Fruit fly (Drosophila melanogaster) whole organism, embryonic: ENCODE measurements around the gene CG3918.

Experiments used
- Atf6 ChIP-seq: fragments of 200-800 bp; sonication (Bioruptor generic); IDR thresholded peaks from 2 replicates; pipeline ENCODE4 v1.3.6; 2022; ENCODE audit warnings: missing biosample characterization, missing genetic modification characterization
- Bteb2 ChIP-seq: fragments of 200-800 bp; sonication (Bioruptor generic); optimal IDR thresholded peaks from 2 replicates; lab custom pipeline; 2016; ENCODE audit warnings: missing biosample characterization, missing genetic modification characterization
- CG10147 ChIP-seq: fragments of 200-800 bp; sonication (Bioruptor generic); optimal IDR thresholded peaks from 2 replicates; lab custom pipeline; 2019; ENCODE audit warnings: missing biosample characterization, mild to moderate bottlenecking, missing genetic modification characterization, moderate library complexity
- CG11456 ChIP-seq: fragments of 200-800 bp; sonication (Bioruptor generic); IDR thresholded peaks from 3 replicates; pipeline ENCODE4 v1.3.6; 2022; ENCODE audit warnings: missing biosample characterization, missing genetic modification characterization
- CG14667 ChIP-seq: fragments of 200-800 bp; sonication (Bioruptor generic); IDR thresholded peaks from 2 replicates; pipeline ENCODE4 v1.3.6; 2022; ENCODE audit warnings: missing biosample characterization, missing genetic modification characterization
- CG14860 ChIP-seq: fragments of 200-800 bp; sonication (Bioruptor generic); IDR thresholded peaks from 3 replicates; pipeline ENCODE4 v1.3.6; 2022; ENCODE audit warnings: missing biosample characterization, missing genetic modification characterization; ENCODE audit not compliant: partially characterized antibody
- CG15696 ChIP-seq: fragments of 200-800 bp; sonication (Bioruptor generic); optimal IDR thresholded peaks from 2 replicates; lab custom pipeline; 2019; ENCODE audit warnings: missing biosample characterization, mild to moderate bottlenecking, missing genetic modification characterization, moderate library complexity
- CG17186 ChIP-seq: fragments of 200-800 bp; sonication (Bioruptor generic); optimal IDR thresholded peaks from 3 replicates; lab custom pipeline; 2017; ENCODE audit warnings: missing biosample characterization, missing genetic modification reagents, missing genetic modification characterization
- CG18764 ChIP-seq: fragments of 200-800 bp; sonication (Bioruptor generic); optimal IDR thresholded peaks from 3 replicates; lab custom pipeline; 2016; ENCODE audit warnings: missing biosample characterization, missing genetic modification characterization
- CG30403 ChIP-seq: fragments of 200-800 bp; sonication (Bioruptor generic); optimal IDR thresholded peaks from 3 replicates; lab custom pipeline; 2016; ENCODE audit warnings: missing biosample characterization, missing genetic modification characterization
- CG32772 ChIP-seq: fragments of 200-800 bp; sonication (Bioruptor generic); IDR thresholded peaks from 2 replicates; pipeline ENCODE4 v1.3.6; 2022; ENCODE audit warnings: missing biosample characterization, missing genetic modification characterization
- CG4617 ChIP-seq: fragments of 200-800 bp; sonication (Bioruptor generic); optimal IDR thresholded peaks from 3 replicates; lab custom pipeline; 2016; ENCODE audit warnings: missing biosample characterization, missing genetic modification characterization, borderline replicate concordance
- CG6854 ChIP-seq: fragments of 200-800 bp; sonication (Bioruptor generic); optimal IDR thresholded peaks from 3 replicates; lab custom pipeline; 2017; ENCODE audit warnings: missing biosample characterization, mild to moderate bottlenecking, missing genetic modification characterization
- CG7963 ChIP-seq: fragments of 200-800 bp; sonication (Bioruptor generic); IDR thresholded peaks from 3 replicates; pipeline ENCODE4 v1.3.6; 2022; ENCODE audit warnings: missing biosample characterization, missing genetic modification characterization; ENCODE audit not compliant: partially characterized antibody
- CG8281 ChIP-seq: fragments of 200-800 bp; sonication (Bioruptor generic); optimal IDR thresholded peaks from 2 replicates; lab custom pipeline; 2018; ENCODE audit warnings: missing biosample characterization, mild to moderate bottlenecking, missing genetic modification characterization, moderate library complexity
- CG9932 ChIP-seq: fragments of 200-800 bp; sonication (Bioruptor generic); IDR thresholded peaks from 2 replicates; pipeline ENCODE4 v1.3.6; 2022; ENCODE audit warnings: missing biosample characterization, missing genetic modification characterization
- Chrac-16 ChIP-seq: fragments of 200-800 bp; sonication (Bioruptor generic); optimal IDR thresholded peaks from 3 replicates; lab custom pipeline; 2016; ENCODE audit warnings: missing biosample characterization, missing genetic modification characterization
- D ChIP-seq, 2 experiments: fragments of 200-800 bp in 1 of 2; fragments of >200 bp in 1 of 2; sonication (Bioruptor generic) in 1 of 2; optimal IDR thresholded peaks; 2 replicates in 1 of 2; 3 replicates in 1 of 2; lab custom pipeline; 2017; ENCODE audit warnings: mild to moderate bottlenecking in 1 of 2, missing biosample characterization in 1 of 2, missing genetic modification characterization in 1 of 2, missing genetic modification reagents in 1 of 2
- Lhr ChIP-seq: fragments of 200-800 bp; sonication (Bioruptor generic); optimal IDR thresholded peaks from 3 replicates; lab custom pipeline; 2017; ENCODE audit warnings: mild to moderate bottlenecking, missing biosample characterization, missing genetic modification reagents, missing genetic modification characterization
- MTF-1 ChIP-seq: fragments of 200-800 bp; sonication (Bioruptor generic); optimal IDR thresholded peaks from 2 replicates; lab custom pipeline; 2018; ENCODE audit warnings: missing biosample characterization, mild to moderate bottlenecking, missing genetic modification characterization, borderline replicate concordance
- NFAT ChIP-seq: fragments of 200-800 bp; sonication (Bioruptor generic); IDR thresholded peaks from 2 replicates; pipeline ENCODE4 v1.3.6; 2022; ENCODE audit warnings: missing biosample characterization, missing genetic modification characterization
- Rx ChIP-seq: fragments of 200-800 bp; sonication (Bioruptor generic); IDR thresholded peaks from 2 replicates; pipeline ENCODE4 v1.3.6; 2022; ENCODE audit warnings: missing biosample characterization, missing genetic modification characterization
- Scr ChIP-seq: fragments of 200-800 bp; sonication (Bioruptor generic); IDR thresholded peaks from 2 replicates; pipeline ENCODE4 v1.3.6; 2022; ENCODE audit warnings: missing biosample characterization, missing genetic modification characterization; ENCODE audit not compliant: partially characterized antibody
- Side ChIP-seq: fragments of 200-800 bp; sonication (Bioruptor generic); optimal IDR thresholded peaks from 2 replicates; lab custom pipeline; 2016; ENCODE audit warnings: missing biosample characterization, missing genetic modification characterization
- Sin3A ChIP-seq: fragments of >200 bp; optimal IDR thresholded peaks from 2 replicates; lab custom pipeline; 2018
- Ssrp ChIP-seq: fragments of 200-800 bp; sonication (Bioruptor generic); optimal IDR thresholded peaks from 2 replicates; lab custom pipeline; 2018; ENCODE audit warnings: missing biosample characterization, mild to moderate bottlenecking, missing genetic modification characterization, moderate library complexity
- aop ChIP-seq: fragments of 200-800 bp; sonication (Bioruptor generic); IDR thresholded peaks from 2 replicates; pipeline ENCODE4 v1.3.6; 2022; ENCODE audit warnings: missing biosample characterization, missing genetic modification characterization
- ash1 ChIP-seq: fragments of 200-800 bp; sonication (Bioruptor generic); optimal IDR thresholded peaks from 2 replicates; lab custom pipeline; 2018; ENCODE audit warnings: missing biosample characterization, mild to moderate bottlenecking, missing genetic modification characterization
- bbx ChIP-seq: fragments of 200-800 bp; sonication (Bioruptor generic); IDR thresholded peaks from 2 replicates; pipeline ENCODE4 v1.3.6; 2022; ENCODE audit warnings: missing biosample characterization, missing genetic modification characterization; ENCODE audit not compliant: partially characterized antibody
- btn ChIP-seq: fragments of 200-800 bp; sonication (Bioruptor generic); optimal IDR thresholded peaks from 2 replicates; lab custom pipeline; 2016; ENCODE audit warnings: missing biosample characterization, missing genetic modification characterization
- croc ChIP-seq: fragments of 200-800 bp; sonication (Bioruptor generic); conservative IDR thresholded peaks from 3 replicates; pipeline ENCODE4 v1.3.6; 2022; ENCODE audit warnings: missing biosample characterization, missing genetic modification characterization
- danr ChIP-seq: fragments of 200-800 bp; sonication (Bioruptor generic); IDR thresholded peaks from 2 replicates; pipeline ENCODE4 v1.3.6; 2022; ENCODE audit warnings: missing biosample characterization, missing genetic modification characterization
- emc ChIP-seq: fragments of 200-800 bp; sonication (Bioruptor generic); optimal IDR thresholded peaks from 2 replicates; lab custom pipeline; 2016; ENCODE audit warnings: missing biosample characterization, missing genetic modification characterization
- exex ChIP-seq: fragments of 200-800 bp; sonication (Bioruptor generic); optimal IDR thresholded peaks from 4 replicates; lab custom pipeline; 2018; ENCODE audit warnings: missing biosample characterization, mild to moderate bottlenecking, missing genetic modification characterization, moderate library complexity
- fd3F ChIP-seq: fragments of 200-800 bp; sonication (Bioruptor generic); optimal IDR thresholded peaks from 2 replicates; lab custom pipeline; 2018; ENCODE audit warnings: missing biosample characterization, mild to moderate bottlenecking, missing genetic modification characterization, moderate library complexity
- fd96Cb ChIP-seq: fragments of 200-800 bp; sonication (Bioruptor generic); optimal IDR thresholded peaks from 2 replicates; lab custom pipeline; 2018; ENCODE audit warnings: missing biosample characterization, mild to moderate bottlenecking, missing genetic modification characterization, moderate library complexity
- grau ChIP-seq: fragments of 200-800 bp; optimal IDR thresholded peaks from 3 replicates; lab custom pipeline; 2019; ENCODE audit warnings: missing biosample characterization, mild to moderate bottlenecking, missing genetic modification characterization, moderate library complexity
- kni ChIP-seq: fragments of 200-800 bp; sonication (Bioruptor generic); optimal IDR thresholded peaks from 3 replicates; lab custom pipeline; 2017; ENCODE audit warnings: mild to moderate bottlenecking, missing biosample characterization, missing genetic modification reagents, missing genetic modification characterization
- lmd ChIP-seq: fragments of 200-800 bp; sonication (Bioruptor generic); IDR thresholded peaks from 2 replicates; pipeline ENCODE4 v1.3.6; 2022; ENCODE audit warnings: missing biosample characterization, missing genetic modification characterization
- nmo ChIP-seq: fragments of 200-800 bp; sonication (Bioruptor generic); optimal IDR thresholded peaks from 2 replicates; lab custom pipeline; 2018; ENCODE audit warnings: missing biosample characterization, mild to moderate bottlenecking, missing genetic modification characterization, moderate library complexity
- p53 ChIP-seq: fragments of 200-800 bp; sonication (Bioruptor generic); optimal IDR thresholded peaks from 2 replicates; lab custom pipeline; 2016; ENCODE audit warnings: missing biosample characterization, missing genetic modification characterization
- pb ChIP-seq: fragments of 200-800 bp; sonication (Bioruptor generic); optimal IDR thresholded peaks from 3 replicates; lab custom pipeline; 2016; ENCODE audit warnings: missing biosample characterization, missing genetic modification characterization
- pnt ChIP-seq: fragments of 200-800 bp; sonication (Bioruptor generic); optimal IDR thresholded peaks from 3 replicates; lab custom pipeline; 2016; ENCODE audit warnings: missing biosample characterization, missing genetic modification characterization
- psq ChIP-seq: fragments of 200-800 bp; sonication (Bioruptor generic); optimal IDR thresholded peaks from 2 replicates; lab custom pipeline; 2017; ENCODE audit warnings: missing biosample characterization, missing genetic modification characterization
- sd ChIP-seq: fragments of 200-800 bp; sonication (Bioruptor generic); optimal IDR thresholded peaks from 3 replicates; lab custom pipeline; 2018; ENCODE audit warnings: missing biosample characterization, mild to moderate bottlenecking, missing genetic modification characterization, moderate library complexity
- twi ChIP-seq: fragments of 200-800 bp; optimal IDR thresholded peaks from 2 replicates; lab custom pipeline; 2019; ENCODE audit warnings: missing biosample characterization, mild to moderate bottlenecking, missing genetic modification characterization, moderate library complexity
- unc-4 ChIP-seq: fragments of 200-800 bp; sonication (Bioruptor generic); IDR thresholded peaks from 2 replicates; pipeline ENCODE4 v1.3.6; 2022; ENCODE audit warnings: missing biosample characterization, missing genetic modification characterization; ENCODE audit not compliant: partially characterized antibody
- vvl ChIP-seq: fragments of 200-800 bp; sonication (Bioruptor generic); IDR thresholded peaks from 2 replicates; pipeline ENCODE4 v1.3.6; 2022; ENCODE audit warnings: missing biosample characterization, missing genetic modification characterization
- zfh2 ChIP-seq: fragments of 200-800 bp; sonication (Bioruptor generic); optimal IDR thresholded peaks from 2 replicates; lab custom pipeline; 2016; ENCODE audit warnings: missing biosample characterization, missing genetic modification characterization

CG3918 gene

dm6 chrX:6549428-6550117 lies 25.3 kb downstream of the CG3918 start (continued):
- peak; percentile 76 for TF ChIP-seq exex (tag; lab: Kevin White, UChicago)
- TF ChIP-seq croc (GFP tag; lab: Robert Waterston, UW), result peak; percentile 91
- TF ChIP-seq CG17186 (GFP tag; lab: Kevin White, UChicago), result peak; percentile 77
- peak; percentile 91 for TF ChIP-seq fd3F (GFP tag; lab: Kevin White, UChicago)
- peak; percentile 90 for TF ChIP-seq danr
- TF ChIP-seq CG30403 (GFP tag; lab: Kevin White, UChicago), result peak; percentile 95
- TF ChIP-seq pb (GFP tag; lab: Kevin White, UChicago), result peak; percentile 93
- peak; percentile 88 for TF ChIP-seq aop (GFP tag; lab: Robert Waterston, UW)
- peak; percentile 96 for TF ChIP-seq lmd
- TF ChIP-seq CG14667 (GFP tag; lab: Robert Waterston, UW), result peak; percentile 94
- TF ChIP-seq CG15696, result peak; percentile 97
- peak; percentile 92 for TF ChIP-seq CG18764 (GFP tag; lab: Kevin White, UChicago)
- peak; percentile 92 for TF ChIP-seq MTF-1 (GFP tag; lab: Kevin White, UChicago)
- peak; percentile 93 for TF ChIP-seq nmo (GFP tag; lab: Kevin White, UChicago)
- TF ChIP-seq sd (tag; lab: Kevin White, UChicago), result peak; percentile 76
- TF ChIP-seq p53 (GFP tag; lab: Kevin White, UChicago), result peak; percentile 87
- peak; percentile 97 for TF ChIP-seq CG11456 (GFP tag; lab: Robert Waterston, UW)
- no peak for TF ChIP-seq unc-4
- TF ChIP-seq kni (GFP tag; lab: Kevin White, UChicago), result peak; percentile 43
- TF ChIP-seq grau (tag; lab: Kevin White, UChicago), result peak; percentile 92
- TF ChIP-seq D (optimal IDR thresholded peaks at IDR 0.05; lab: Kevin White, UChicago), result no peak
- peak; percentile 93 for TF ChIP-seq D (GFP tag; optimal IDR thresholded peaks at IDR 0.05; lab: Kevin White, UChicago)
- TF ChIP-seq Scr (GFP tag; lab: Robert Waterston, UW), result no peak
- peak; percentile 73 for TF ChIP-seq CG8281 (tag; lab: Kevin White, UChicago)
- TF ChIP-seq psq (GFP tag; lab: Kevin White, UChicago), result peak; percentile 72
- peak; percentile 98 for TF ChIP-seq CG9932 (GFP tag; lab: Robert Waterston, UW)
- peak; percentile 94 for TF ChIP-seq Rx (GFP tag; lab: Robert Waterston, UW)
- TF ChIP-seq zfh2 (GFP tag; lab: Kevin White, UChicago), result peak; percentile 95
- peak; percentile 96 for TF ChIP-seq Side
- TF ChIP-seq Lhr (GFP tag; lab: Kevin White, UChicago), result peak; percentile 73
- TF ChIP-seq CG4617 (GFP tag; lab: Kevin White, UChicago), result peak; percentile 73
- TF ChIP-seq fd96Cb, result peak; percentile 94
- no peak for TF ChIP-seq bbx
- peak; percentile 98 for TF ChIP-seq vvl (GFP tag; lab: Robert Waterston, UW)
- peak; percentile 94 for TF ChIP-seq Chrac-16 (GFP tag; lab: Kevin White, UChicago)
- TF ChIP-seq CG6854, result peak; percentile 94
- peak; percentile 95 for TF ChIP-seq emc
- peak; percentile 98 for TF ChIP-seq NFAT (GFP tag; lab: Robert Waterston, UW)
- peak; percentile 94 for TF ChIP-seq btn
- TF ChIP-seq twi (tag; lab: Kevin White, UChicago), result peak; percentile 84
- TF ChIP-seq CG14860, result no peak
- TF ChIP-seq Sin3A (lab: Kevin White, UChicago), result no peak
- TF ChIP-seq CG7963 (GFP tag; lab: Robert Waterston, UW), result no peak
- peak; percentile 91 for TF ChIP-seq ash1 (GFP tag; lab: Kevin White, UChicago)
- peak; percentile 96 for TF ChIP-seq CG10147 (GFP tag; lab: Kevin White, UChicago)
- peak; percentile 97 for TF ChIP-seq Atf6 (GFP tag; lab: Robert Waterston, UW)
- peak; percentile 89 for TF ChIP-seq Ssrp
- peak; percentile 89 for TF ChIP-seq Bteb2 (GFP tag; lab: Kevin White, UChicago)
- TF ChIP-seq pnt (GFP tag; lab: Kevin White, UChicago), result peak; percentile 94
- peak; percentile 95 for TF ChIP-seq CG32772
